Worm (Caenorhabditis elegans) whole organism, mixed stage, embryonic: Measurements from ENCODE around the gene T16G12.7.

ENCODE experiments used
- M03D4.4 ChIP-seq: sonication (generic microtip); optimal IDR thresholded peaks from 2 replicates; lab custom pipeline; 2017; ENCODE audit warnings: mild to moderate bottlenecking, missing genetic modification characterization, missing compliant biosample characterization
- bed-3 ChIP-seq: fragments of 200-800 bp; sonication (Bioruptor generic); optimal IDR thresholded peaks from 3 replicates; lab custom pipeline; 2018; ENCODE audit warnings: mild to moderate bottlenecking, missing genetic modification characterization, moderate library complexity, missing compliant biosample characterization
- blmp-1 ChIP-seq: fragments of 150-350 bp; optimal IDR thresholded peaks from 2 replicates; lab custom pipeline; 2014; ENCODE audit warnings: missing biosample characterization, missing genetic modification characterization
- ceh-39 ChIP-seq: fragments of 150-350 bp; optimal IDR thresholded peaks from 2 replicates; lab custom pipeline; 2014; ENCODE audit warnings: missing biosample characterization, missing genetic modification characterization
- ceh-43 ChIP-seq: fragments of 200-800 bp; sonication (Bioruptor generic); optimal IDR thresholded peaks from 2 replicates; lab custom pipeline; 2018; ENCODE audit warnings: mild to moderate bottlenecking, missing genetic modification characterization, moderate library complexity, missing compliant biosample characterization
- ces-1 ChIP-seq: fragments of 150-350 bp; optimal IDR thresholded peaks from 2 replicates; lab custom pipeline; 2014; ENCODE audit warnings: missing biosample characterization, missing genetic modification reagents, missing genetic modification characterization
- cnd-1 ChIP-seq: fragments of 200-800 bp; sonication (Bioruptor generic); optimal IDR thresholded peaks from 2 replicates; lab custom pipeline; 2018; ENCODE audit warnings: mild to moderate bottlenecking, missing genetic modification characterization, missing compliant biosample characterization
- drap-1 ChIP-seq: fragments of 200-800 bp; sonication (Bioruptor generic); optimal IDR thresholded peaks from 3 replicates; lab custom pipeline; 2018; ENCODE audit warnings: mild to moderate bottlenecking, missing genetic modification characterization, missing compliant biosample characterization
- elt-1 ChIP-seq: sonication (generic microtip); optimal IDR thresholded peaks from 2 replicates; lab custom pipeline; 2017; ENCODE audit warnings: missing genetic modification characterization, mild to moderate bottlenecking, missing compliant biosample characterization, antibody characterized with exemption, moderate library complexity, borderline replicate concordance; ENCODE audit not compliant: insufficient read depth
- elt-3 ChIP-seq: fragments of 150-350 bp; optimal IDR thresholded peaks from 2 replicates; lab custom pipeline; 2014; ENCODE audit warnings: missing biosample characterization, missing genetic modification characterization
- flh-1 ChIP-seq: fragments of 200-800 bp; sonication (Bioruptor generic); optimal IDR thresholded peaks from 2 replicates; lab custom pipeline; 2018; ENCODE audit warnings: mild to moderate bottlenecking, missing genetic modification characterization, moderate library complexity, missing compliant biosample characterization
- ham-2 ChIP-seq: fragments of 200-800 bp; sonication (Bioruptor generic); optimal IDR thresholded peaks from 2 replicates; lab custom pipeline; 2018; ENCODE audit warnings: mild to moderate bottlenecking, missing genetic modification characterization, missing compliant biosample characterization
- hlh-1 ChIP-seq: fragments of 150-350 bp; optimal IDR thresholded peaks from 2 replicates; lab custom pipeline; 2014; ENCODE audit warnings: missing biosample characterization, missing genetic modification reagents, missing genetic modification characterization
- lin-13 ChIP-seq: fragments of 150-350 bp; optimal IDR thresholded peaks from 2 replicates; lab custom pipeline; 2014; ENCODE audit warnings: missing biosample characterization, missing genetic modification characterization
- lin-32 ChIP-seq: fragments of 200-800 bp; sonication (Bioruptor generic); optimal IDR thresholded peaks from 2 replicates; lab custom pipeline; 2018; ENCODE audit warnings: mild to moderate bottlenecking, missing genetic modification characterization, missing compliant biosample characterization
- mab-5 ChIP-seq: fragments of 150-350 bp; optimal IDR thresholded peaks from 2 replicates; lab custom pipeline; 2014; ENCODE audit warnings: missing biosample characterization, missing genetic modification characterization
- mep-1 ChIP-seq: fragments of 150-350 bp; optimal IDR thresholded peaks from 2 replicates; lab custom pipeline; 2017; ENCODE audit warnings: missing biosample characterization, missing genetic modification reagents, missing genetic modification characterization, inconsistent platforms
- nhr-12 ChIP-seq: fragments of 150-350 bp; optimal IDR thresholded peaks from 2 replicates; lab custom pipeline; 2014; ENCODE audit warnings: missing biosample characterization, missing genetic modification characterization
- nhr-2 ChIP-seq: fragments of 150-350 bp; optimal IDR thresholded peaks from 2 replicates; lab custom pipeline; 2014; ENCODE audit warnings: missing biosample characterization, missing genetic modification characterization
- nhr-237 ChIP-seq: fragments of 150-350 bp; optimal IDR thresholded peaks from 2 replicates; lab custom pipeline; 2014; ENCODE audit warnings: missing biosample characterization, missing genetic modification characterization
- nhr-28 ChIP-seq: fragments of 150-350 bp; optimal IDR thresholded peaks from 2 replicates; lab custom pipeline; 2014; ENCODE audit warnings: missing biosample characterization, missing genetic modification characterization
- nhr-76 ChIP-seq: sonication (generic microtip); optimal IDR thresholded peaks from 2 replicates; lab custom pipeline; 2017; ENCODE audit warnings: missing biosample characterization, missing genetic modification characterization
- pha-4 ChIP-seq: fragments of 150-350 bp; optimal IDR thresholded peaks from 2 replicates; lab custom pipeline; 2018; ENCODE audit warnings: missing biosample characterization, missing genetic modification reagents, missing genetic modification characterization
- sem-2 ChIP-seq: fragments of 200-800 bp; sonication (Bioruptor generic); optimal IDR thresholded peaks from 2 replicates; lab custom pipeline; 2018; ENCODE audit warnings: mild to moderate bottlenecking, missing genetic modification characterization, missing compliant biosample characterization
- snpc-4 ChIP-seq: fragments of 150-350 bp; optimal IDR thresholded peaks from 2 replicates; lab custom pipeline; 2014; ENCODE audit warnings: missing biosample characterization, missing genetic modification characterization
- sptf-1 ChIP-seq: sonication (generic microtip); optimal IDR thresholded peaks from 2 replicates; lab custom pipeline; 2017; ENCODE audit warnings: mild to moderate bottlenecking, missing genetic modification characterization, moderate library complexity, missing compliant biosample characterization
- tbx-8 ChIP-seq: fragments of 200-800 bp; sonication (Bioruptor generic); optimal IDR thresholded peaks from 2 replicates; lab custom pipeline; 2018; ENCODE audit warnings: mild to moderate bottlenecking, missing genetic modification characterization, moderate library complexity, missing compliant biosample characterization
- unc-120 ChIP-seq: sonication (generic microtip); optimal IDR thresholded peaks from 2 replicates; lab custom pipeline; 2017; ENCODE audit warnings: missing genetic modification characterization, missing compliant biosample characterization; ENCODE audit not compliant: poor library complexity, severe bottlenecking
- unc-62 ChIP-seq: fragments of 150-350 bp; optimal IDR thresholded peaks from 2 replicates; lab custom pipeline; 2014; ENCODE audit warnings: missing biosample characterization, missing genetic modification reagents, missing genetic modification characterization
- zip-8 ChIP-seq: fragments of 150-350 bp; optimal IDR thresholded peaks from 2 replicates; lab custom pipeline; 2014; ENCODE audit warnings: missing biosample characterization, missing genetic modification characterization
- ztf-11 ChIP-seq: fragments of 150-350 bp; optimal IDR thresholded peaks from 2 replicates; lab custom pipeline; 2014; ENCODE audit warnings: missing biosample characterization, missing genetic modification characterization

Gene T16G12.7

DNA sequence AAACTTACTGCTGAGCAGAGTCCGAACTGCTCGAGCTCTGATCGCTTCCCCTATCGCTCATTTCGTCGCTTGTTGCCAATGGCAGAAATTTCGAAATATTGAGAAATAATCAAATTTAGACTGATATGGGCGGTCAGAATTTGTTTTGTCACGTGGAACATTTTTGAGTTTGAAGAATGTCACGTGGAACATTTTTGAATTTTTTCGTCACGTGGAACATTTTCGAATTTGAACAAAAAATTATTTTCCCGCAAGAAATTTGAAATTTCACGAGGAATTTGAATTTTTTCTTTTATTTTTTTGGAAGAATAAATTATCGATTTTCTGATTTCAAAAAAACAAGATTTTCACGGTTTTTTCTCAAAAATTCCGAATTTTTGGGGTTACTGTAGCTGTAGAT is 29.8 kb downstream of the T16G12.7 start, which contains the start of gene fbxa-155:
TSS of gene fbxa-155 (minus strand) at position 101 of the 400 bp plus-strand sequence.
- TF ChIP-seq ces-1 (GFP tag; lab: Kevin White, UChicago) = no peak
- TF ChIP-seq elt-3 (tag; lab: Kevin White, UChicago) = no peak
- no peak for TF ChIP-seq mep-1
- TF ChIP-seq snpc-4 (tag; lab: Kevin White, UChicago) = no peak
- TF ChIP-seq drap-1 (GFP tag; lab: Kevin White, UChicago) = no peak
- TF ChIP-seq nhr-28 = no peak
- no peak for TF ChIP-seq nhr-2 (tag; lab: Kevin White, UChicago)
- no peak for TF ChIP-seq sem-2 (GFP tag; lab: Kevin White, UChicago)
- TF ChIP-seq pha-4 (tag; lab: Kevin White, UChicago) = no peak
- TF ChIP-seq cnd-1 (tag; lab: Kevin White, UChicago) = no peak
- TF ChIP-seq ceh-43 (GFP tag; lab: Kevin White, UChicago) = no peak

DNA sequence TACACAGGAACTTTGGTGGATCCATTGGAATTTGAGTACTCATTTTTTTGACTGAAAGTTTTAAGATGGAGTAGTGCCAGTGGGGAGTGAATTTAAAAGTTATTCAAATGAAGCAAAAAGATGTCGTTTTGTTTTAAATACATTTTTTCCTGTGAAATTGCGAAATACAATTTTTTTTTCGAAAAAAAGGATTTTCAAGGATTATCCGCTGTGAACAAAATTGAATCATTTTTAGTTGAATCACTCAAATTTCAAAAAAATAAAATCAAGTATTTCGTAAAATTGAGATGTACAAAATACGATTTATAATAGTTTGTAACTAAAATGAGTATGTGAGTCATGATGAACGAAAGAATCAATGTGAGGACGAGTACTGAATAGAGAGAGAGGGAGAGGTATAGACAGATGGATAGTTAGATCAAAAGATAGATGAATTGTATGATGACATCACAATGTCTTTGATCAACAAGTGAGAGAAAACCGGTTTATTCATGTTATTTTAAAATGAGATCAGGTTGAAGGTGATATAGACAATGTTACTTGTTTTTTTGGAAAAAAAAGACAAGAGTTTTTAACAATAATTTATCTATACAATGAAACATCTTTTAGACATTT is 33.1 kb downstream of the T16G12.7 start, which contains the start of gene C05B5.8:
TSS of gene C05B5.8 (minus strand) at position 51 of the 615 bp plus-strand sequence.
- TF ChIP-seq ztf-11 (no peak), ham-2 (GFP tag; lab: Kevin White, UChicago) (no peak)

DNA sequence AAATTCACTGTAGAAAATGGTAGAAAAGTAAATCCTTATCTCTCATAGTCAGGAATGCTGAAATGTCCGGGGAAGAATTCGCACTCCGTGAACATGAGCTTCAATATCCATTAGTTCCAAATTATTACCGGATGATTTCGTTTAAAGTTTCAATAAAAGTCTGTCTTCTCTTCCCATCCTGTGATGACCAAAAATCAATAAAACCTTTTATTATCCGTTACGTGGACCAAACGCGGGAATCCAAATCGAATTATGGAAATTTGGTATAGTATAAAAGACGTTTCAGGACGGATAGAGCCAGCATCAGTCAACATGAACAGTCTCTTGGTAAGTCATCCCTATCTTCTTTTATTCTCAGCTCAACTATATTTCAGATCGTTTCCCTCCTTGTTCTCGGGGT is 35.7 kb downstream of the T16G12.7 start, which contains the start of gene C05B5.11:
TSS of gene C05B5.11 (plus strand) at position 301 of the 400 bp plus-strand sequence.
- TF ChIP-seq M03D4.4 (tag; lab: Kevin White, UChicago) (no peak), tbx-8 (GFP tag; lab: Kevin White, UChicago) (no peak), ceh-43 (GFP tag; lab: Kevin White, UChicago) (no peak), nhr-76 (no peak), mep-1 (no peak), ham-2 (GFP tag; lab: Kevin White, UChicago) (no peak), nhr-2 (tag; lab: Kevin White, UChicago) (no peak), bed-3 (no peak), flh-1 (GFP tag; lab: Kevin White, UChicago) (no peak), ces-1 (GFP tag; lab: Kevin White, UChicago) (no peak), elt-1 (no peak), lin-13 (tag; lab: Kevin White, UChicago) (no peak), pha-4 (tag; lab: Kevin White, UChicago) (no peak), sptf-1 (tag; lab: Kevin White, UChicago) (no peak), drap-1 (GFP tag; lab: Kevin White, UChicago) (no peak), nhr-237 (tag; lab: Kevin White, UChicago) (no peak), sem-2 (GFP tag; lab: Kevin White, UChicago) (no peak), zip-8 (tag; lab: Kevin White, UChicago) (no peak), ceh-39 (tag; lab: Kevin White, UChicago) (no peak)

DNA sequence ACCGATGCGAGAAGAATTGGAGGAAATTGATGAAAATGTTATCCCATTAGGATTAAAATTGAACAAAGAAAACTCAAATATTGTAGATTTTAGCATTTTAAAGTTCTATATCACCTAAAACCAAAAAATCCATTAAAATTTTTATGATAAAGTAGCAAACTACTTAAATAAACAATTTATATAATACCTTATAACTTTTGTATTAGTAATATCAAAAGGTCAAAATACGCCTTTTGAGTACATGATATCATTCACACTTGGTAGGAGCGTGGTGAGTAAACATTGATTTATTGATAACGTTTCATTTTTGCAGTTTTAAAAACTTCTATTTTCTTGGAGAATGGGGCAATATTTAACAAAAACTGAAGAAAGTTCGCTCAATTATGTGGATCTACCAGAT is 38.9 kb downstream of the T16G12.7 start, which contains the start of gene C05B5.5:
TSS of gene C05B5.5 (plus strand) at position 301 of the 400 bp plus-strand sequence.
- no peak for TF ChIP-seq nhr-237 (tag; lab: Kevin White, UChicago)
- TF ChIP-seq ces-1 (GFP tag; lab: Kevin White, UChicago) = no peak
- TF ChIP-seq nhr-76 = no peak
- TF ChIP-seq mab-5 (tag; lab: Kevin White, UChicago) = no peak
- no peak for TF ChIP-seq sptf-1 (tag; lab: Kevin White, UChicago)
- no peak for TF ChIP-seq lin-32 (GFP tag; lab: Kevin White, UChicago)
- no peak for TF ChIP-seq tbx-8 (GFP tag; lab: Kevin White, UChicago)
- TF ChIP-seq pha-4 (tag; lab: Kevin White, UChicago) = no peak
- TF ChIP-seq cnd-1 (tag; lab: Kevin White, UChicago) = no peak
- no peak for TF ChIP-seq nhr-28
- TF ChIP-seq hlh-1 = no peak
- TF ChIP-seq drap-1 (GFP tag; lab: Kevin White, UChicago) = no peak
- no peak for TF ChIP-seq ham-2 (GFP tag; lab: Kevin White, UChicago)

DNA sequence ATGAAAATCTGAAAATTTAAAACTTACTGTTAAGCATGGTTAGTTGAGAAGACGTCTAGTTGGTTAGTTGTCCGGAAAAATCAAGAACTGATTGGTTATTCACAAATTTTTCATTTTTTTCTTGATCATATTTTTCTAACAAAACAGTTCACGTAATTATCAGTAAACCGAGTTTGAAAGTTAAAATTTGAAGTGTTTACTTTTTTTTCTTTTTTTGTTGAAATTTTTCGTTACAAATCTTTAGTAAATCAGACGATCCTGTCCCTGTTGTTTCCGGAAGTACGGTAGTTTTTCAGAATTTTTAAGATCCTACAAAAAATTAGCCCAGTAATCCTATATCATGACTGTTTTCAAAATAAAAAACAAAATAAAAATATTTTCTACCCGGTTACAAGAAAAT is 39.5 kb downstream of the T16G12.7 start, which contains the start of gene C05B5.2:
TSS of gene C05B5.2 (minus strand) at position 101 of the 400 bp plus-strand sequence.
- no peak for TF ChIP-seq unc-120 (tag; lab: Kevin White, UChicago)
- no peak for TF ChIP-seq unc-62 (GFP tag; lab: Kevin White, UChicago)
- no peak for TF ChIP-seq nhr-12 (tag; lab: Kevin White, UChicago)
- TF ChIP-seq nhr-28 = no peak
- TF ChIP-seq tbx-8 (GFP tag; lab: Kevin White, UChicago) = no peak
- TF ChIP-seq blmp-1 (tag; lab: Kevin White, UChicago) = no peak
- no peak for TF ChIP-seq ces-1 (GFP tag; lab: Kevin White, UChicago)
- TF ChIP-seq mep-1 = no peak
- no peak for TF ChIP-seq ham-2 (GFP tag; lab: Kevin White, UChicago)
- no peak for TF ChIP-seq pha-4 (tag; lab: Kevin White, UChicago)
- TF ChIP-seq lin-13 (tag; lab: Kevin White, UChicago) = no peak
- no peak for TF ChIP-seq lin-32 (GFP tag; lab: Kevin White, UChicago)
- no peak for TF ChIP-seq M03D4.4 (tag; lab: Kevin White, UChicago)
- TF ChIP-seq zip-8 (tag; lab: Kevin White, UChicago) = no peak
- no peak for TF ChIP-seq ceh-43 (GFP tag; lab: Kevin White, UChicago)
- TF ChIP-seq nhr-76 = no peak
- TF ChIP-seq flh-1 (GFP tag; lab: Kevin White, UChicago) = no peak
